Fruit fly (Drosophila melanogaster) whole organism, embryonic: ENCODE measurements around the gene HIPP1.

Source experiments
- Ada2b ChIP-seq: fragments of 200-800 bp; sonication (Bioruptor generic); IDR thresholded peaks from 2 replicates; pipeline ENCODE4 v1.3.6; 2022; ENCODE audit warnings: missing biosample characterization, missing genetic modification characterization
- C15 ChIP-seq: fragments of 200-800 bp; sonication (Bioruptor generic); IDR thresholded peaks from 3 replicates; pipeline ENCODE4 v1.3.6; 2022; ENCODE audit warnings: missing biosample characterization, missing genetic modification characterization
- CG10565 ChIP-seq: fragments of 200-800 bp; sonication (Bioruptor generic); optimal IDR thresholded peaks from 3 replicates; lab custom pipeline; 2016; ENCODE audit warnings: missing biosample characterization, mild to moderate bottlenecking, missing genetic modification characterization
- CG11456 ChIP-seq: fragments of 200-800 bp; sonication (Bioruptor generic); IDR thresholded peaks from 3 replicates; pipeline ENCODE4 v1.3.6; 2022; ENCODE audit warnings: missing biosample characterization, missing genetic modification characterization
- CG11695 ChIP-seq: fragments of 200-800 bp; sonication (Bioruptor generic); IDR thresholded peaks from 3 replicates; pipeline ENCODE4 v1.3.6; 2022; ENCODE audit warnings: missing biosample characterization, missing genetic modification characterization
- CG12769 ChIP-seq: fragments of 200-800 bp; sonication (Bioruptor generic); optimal IDR thresholded peaks from 2 replicates; lab custom pipeline; 2019; ENCODE audit warnings: missing biosample characterization, mild to moderate bottlenecking, missing genetic modification characterization, moderate library complexity
- CG14667 ChIP-seq: fragments of 200-800 bp; sonication (Bioruptor generic); IDR thresholded peaks from 2 replicates; pipeline ENCODE4 v1.3.6; 2022; ENCODE audit warnings: missing biosample characterization, missing genetic modification characterization
- CG17359 ChIP-seq: fragments of 200-800 bp; sonication (Bioruptor generic); optimal IDR thresholded peaks from 3 replicates; lab custom pipeline; 2018; ENCODE audit warnings: missing biosample characterization, mild to moderate bottlenecking, missing genetic modification characterization, moderate library complexity
- CG2889 ChIP-seq: fragments of 200-800 bp; sonication (Bioruptor generic); IDR thresholded peaks from 3 replicates; pipeline ENCODE4 v1.3.6; 2022; ENCODE audit warnings: missing biosample characterization, missing genetic modification characterization
- CG3281 ChIP-seq: fragments of 200-800 bp; sonication (Bioruptor generic); optimal IDR thresholded peaks from 3 replicates; lab custom pipeline; 2017; ENCODE audit warnings: missing biosample characterization, mild to moderate bottlenecking, missing genetic modification characterization
- CG33557 ChIP-seq: fragments of 200-800 bp; sonication (Bioruptor generic); optimal IDR thresholded peaks from 2 replicates; lab custom pipeline; 2019; ENCODE audit warnings: missing biosample characterization, mild to moderate bottlenecking, missing genetic modification characterization, moderate library complexity
- CG3838 ChIP-seq: fragments of 200-800 bp; sonication (Bioruptor generic); optimal IDR thresholded peaks from 3 replicates; lab custom pipeline; 2016; ENCODE audit warnings: missing biosample characterization, missing genetic modification characterization
- CG4282 ChIP-seq: fragments of 200-800 bp; sonication (Bioruptor generic); optimal IDR thresholded peaks from 2 replicates; lab custom pipeline; 2016; ENCODE audit warnings: missing biosample characterization, missing genetic modification characterization
- CG6175 ChIP-seq: fragments of 200-800 bp; sonication (Bioruptor generic); IDR thresholded peaks from 3 replicates; pipeline ENCODE4 v1.3.6; 2022; ENCODE audit warnings: missing biosample characterization, missing genetic modification characterization
- CG7556 ChIP-seq: fragments of 200-800 bp; sonication (Bioruptor generic); optimal IDR thresholded peaks from 2 replicates; lab custom pipeline; 2017; ENCODE audit warnings: missing biosample characterization, mild to moderate bottlenecking, missing genetic modification characterization
- CG7987 ChIP-seq: fragments of 200-800 bp; sonication (Bioruptor generic); optimal IDR thresholded peaks from 2 replicates; lab custom pipeline; 2018; ENCODE audit warnings: missing biosample characterization, mild to moderate bottlenecking, missing genetic modification characterization, moderate library complexity
- CTCF ChIP-seq: fragments of 200-800 bp; sonication (Bioruptor generic); optimal IDR thresholded peaks from 2 replicates; lab custom pipeline; 2017; ENCODE audit warnings: missing biosample characterization, mild to moderate bottlenecking, missing genetic modification characterization, moderate library complexity
- Camta ChIP-seq: fragments of 200-800 bp; sonication (Bioruptor generic); optimal IDR thresholded peaks from 2 replicates; lab custom pipeline; 2016; ENCODE audit warnings: missing biosample characterization, missing genetic modification characterization
- Dll ChIP-seq: fragments of 200-800 bp; sonication (Bioruptor generic); IDR thresholded peaks from 4 replicates; pipeline ENCODE4 v1.3.6; 2022; ENCODE audit warnings: missing biosample characterization, missing genetic modification characterization; ENCODE audit not compliant: partially characterized antibody
- Fer2 ChIP-seq: fragments of 200-800 bp; sonication (Bioruptor generic); optimal IDR thresholded peaks from 2 replicates; lab custom pipeline; 2018; ENCODE audit warnings: missing biosample characterization, mild to moderate bottlenecking, missing genetic modification characterization, moderate library complexity
- Fer3 ChIP-seq: fragments of 200-800 bp; sonication (Bioruptor generic); optimal IDR thresholded peaks from 2 replicates; lab custom pipeline; 2018; ENCODE audit warnings: missing biosample characterization, mild to moderate bottlenecking, missing genetic modification characterization, moderate library complexity
- H2.0 ChIP-seq: fragments of 200-800 bp; sonication (Bioruptor generic); IDR thresholded peaks from 2 replicates; pipeline ENCODE4 v1.3.6; 2022; ENCODE audit warnings: missing biosample characterization, missing genetic modification characterization
- Hr51 ChIP-seq, 2 experiments: fragments of 200-800 bp; sonication (Bioruptor generic); optimal IDR thresholded peaks; 2 replicates in 1 of 2; 3 replicates in 1 of 2; lab custom pipeline; 2016 to 2018; ENCODE audit warnings: missing biosample characterization in 2 of 2, missing genetic modification characterization in 2 of 2, mild to moderate bottlenecking in 1 of 2, moderate library complexity in 1 of 2
- Hsf ChIP-seq: fragments of 200-800 bp; sonication (Bioruptor generic); optimal IDR thresholded peaks from 3 replicates; lab custom pipeline; 2016; ENCODE audit warnings: missing biosample characterization, missing genetic modification characterization
- MESR4 ChIP-seq: fragments of 200-800 bp; sonication (Bioruptor generic); optimal IDR thresholded peaks from 2 replicates; lab custom pipeline; 2018; ENCODE audit warnings: missing biosample characterization, mild to moderate bottlenecking, missing genetic modification characterization, moderate library complexity
- Max ChIP-seq: fragments of 200-800 bp; sonication (Bioruptor generic); optimal IDR thresholded peaks from 2 replicates; lab custom pipeline; 2016; ENCODE audit warnings: missing biosample characterization, mild to moderate bottlenecking, missing genetic modification characterization
- Myb ChIP-seq: fragments of 200-800 bp; sonication (Bioruptor generic); optimal IDR thresholded peaks from 2 replicates; lab custom pipeline; 2016; ENCODE audit warnings: missing biosample characterization, missing genetic modification characterization
- Side ChIP-seq: fragments of 200-800 bp; sonication (Bioruptor generic); optimal IDR thresholded peaks from 2 replicates; lab custom pipeline; 2016; ENCODE audit warnings: missing biosample characterization, missing genetic modification characterization
- Sin3A ChIP-seq: fragments of >200 bp; optimal IDR thresholded peaks from 2 replicates; lab custom pipeline; 2018
- Xbp1 ChIP-seq: fragments of 200-800 bp; sonication (Bioruptor generic); optimal IDR thresholded peaks from 3 replicates; lab custom pipeline; 2016; ENCODE audit warnings: missing biosample characterization, mild to moderate bottlenecking, missing genetic modification characterization
- amos ChIP-seq: fragments of 200-800 bp; sonication (Bioruptor generic); IDR thresholded peaks from 2 replicates; pipeline ENCODE4 v1.3.6; 2022; ENCODE audit warnings: missing biosample characterization, missing genetic modification characterization; ENCODE audit not compliant: partially characterized antibody
- ara ChIP-seq: fragments of 200-800 bp; sonication (Bioruptor generic); IDR thresholded peaks from 2 replicates; pipeline ENCODE4 v1.3.6; 2022; ENCODE audit warnings: missing biosample characterization, missing genetic modification characterization
- bab2 ChIP-seq: fragments of 200-800 bp; sonication (Bioruptor generic); optimal IDR thresholded peaks from 2 replicates; lab custom pipeline; 2016; ENCODE audit warnings: missing biosample characterization, missing genetic modification characterization
- bowl ChIP-seq: fragments of 200-800 bp; sonication (Bioruptor generic); IDR thresholded peaks from 2 replicates; pipeline ENCODE4 v1.3.6; 2022; ENCODE audit warnings: missing biosample characterization, missing genetic modification characterization
- btn ChIP-seq: fragments of 200-800 bp; sonication (Bioruptor generic); optimal IDR thresholded peaks from 2 replicates; lab custom pipeline; 2016; ENCODE audit warnings: missing biosample characterization, missing genetic modification characterization
- chif ChIP-seq, 2 experiments: fragments of 200-800 bp; sonication (Bioruptor generic); optimal IDR thresholded peaks; 3 replicates each; lab custom pipeline; 2016; ENCODE audit warnings: missing biosample characterization in 2 of 2, missing genetic modification characterization in 2 of 2
- dimm ChIP-seq: fragments of 200-800 bp; sonication (Bioruptor generic); IDR thresholded peaks from 2 replicates; pipeline ENCODE4 v1.3.6; 2022; ENCODE audit warnings: missing biosample characterization, missing genetic modification characterization
- dmrt11E ChIP-seq: fragments of 200-800 bp; sonication (Bioruptor generic); optimal IDR thresholded peaks from 3 replicates; lab custom pipeline; 2018; ENCODE audit warnings: missing biosample characterization, mild to moderate bottlenecking, missing genetic modification characterization, moderate library complexity
- dmrt99B ChIP-seq: fragments of 200-800 bp; sonication (Bioruptor generic); optimal IDR thresholded peaks from 2 replicates; lab custom pipeline; 2018; ENCODE audit warnings: missing biosample characterization, mild to moderate bottlenecking, missing genetic modification characterization, moderate library complexity
- fd3F ChIP-seq: fragments of 200-800 bp; sonication (Bioruptor generic); optimal IDR thresholded peaks from 2 replicates; lab custom pipeline; 2018; ENCODE audit warnings: missing biosample characterization, mild to moderate bottlenecking, missing genetic modification characterization, moderate library complexity
- grau ChIP-seq: fragments of 200-800 bp; optimal IDR thresholded peaks from 3 replicates; lab custom pipeline; 2019; ENCODE audit warnings: missing biosample characterization, mild to moderate bottlenecking, missing genetic modification characterization, moderate library complexity
- hth ChIP-seq: fragments of >200 bp; optimal IDR thresholded peaks from 2 replicates; lab custom pipeline; 2017; ENCODE audit warnings: inconsistent platforms
- jigr1 ChIP-seq: fragments of 200-800 bp; sonication (Bioruptor generic); IDR thresholded peaks from 3 replicates; pipeline ENCODE4 v1.3.6; 2022; ENCODE audit warnings: missing biosample characterization, missing genetic modification characterization
- ken ChIP-seq: fragments of 200-800 bp; sonication (Bioruptor generic); IDR thresholded peaks from 3 replicates; pipeline ENCODE4 v1.3.6; 2022; ENCODE audit warnings: missing biosample characterization, missing genetic modification characterization
- lola ChIP-seq, 3 experiments: fragments of >200 bp in 2 of 3; fragments of 200-800 bp in 1 of 3; sonication (Bioruptor generic) in 1 of 3; optimal IDR thresholded peaks; 2 replicates each; lab custom pipeline; 2017 to 2019; ENCODE audit warnings: missing biosample characterization in 3 of 3, missing genetic modification characterization in 3 of 3, mild to moderate bottlenecking in 1 of 3, moderate library complexity in 1 of 3
- sens ChIP-seq: fragments of 200-800 bp; sonication (Bioruptor generic); peaks from one replicate; lab custom pipeline; 2016; ENCODE audit warnings: missing biosample characterization, missing genetic modification characterization
- tap ChIP-seq: fragments of 200-800 bp; optimal IDR thresholded peaks from 3 replicates; lab custom pipeline; 2019; ENCODE audit warnings: missing biosample characterization, mild to moderate bottlenecking, missing genetic modification characterization, moderate library complexity
- vnd ChIP-seq: fragments of 200-800 bp; sonication (Bioruptor generic); IDR thresholded peaks from 3 replicates; pipeline ENCODE4 v1.3.6; 2022; ENCODE audit warnings: missing biosample characterization, missing genetic modification characterization; ENCODE audit not compliant: partially characterized antibody
- z ChIP-seq: fragments of 200-800 bp; sonication (Bioruptor generic); IDR thresholded peaks from 3 replicates; pipeline ENCODE4 v1.3.6; 2022; ENCODE audit warnings: missing biosample characterization, missing genetic modification characterization
- zfh1 ChIP-seq: fragments of 200-800 bp; sonication (Bioruptor generic); IDR thresholded peaks from 3 replicates; pipeline ENCODE4 v1.3.6; 2022; ENCODE audit warnings: missing biosample characterization, missing genetic modification characterization

The HIPP1 gene

DNA sequence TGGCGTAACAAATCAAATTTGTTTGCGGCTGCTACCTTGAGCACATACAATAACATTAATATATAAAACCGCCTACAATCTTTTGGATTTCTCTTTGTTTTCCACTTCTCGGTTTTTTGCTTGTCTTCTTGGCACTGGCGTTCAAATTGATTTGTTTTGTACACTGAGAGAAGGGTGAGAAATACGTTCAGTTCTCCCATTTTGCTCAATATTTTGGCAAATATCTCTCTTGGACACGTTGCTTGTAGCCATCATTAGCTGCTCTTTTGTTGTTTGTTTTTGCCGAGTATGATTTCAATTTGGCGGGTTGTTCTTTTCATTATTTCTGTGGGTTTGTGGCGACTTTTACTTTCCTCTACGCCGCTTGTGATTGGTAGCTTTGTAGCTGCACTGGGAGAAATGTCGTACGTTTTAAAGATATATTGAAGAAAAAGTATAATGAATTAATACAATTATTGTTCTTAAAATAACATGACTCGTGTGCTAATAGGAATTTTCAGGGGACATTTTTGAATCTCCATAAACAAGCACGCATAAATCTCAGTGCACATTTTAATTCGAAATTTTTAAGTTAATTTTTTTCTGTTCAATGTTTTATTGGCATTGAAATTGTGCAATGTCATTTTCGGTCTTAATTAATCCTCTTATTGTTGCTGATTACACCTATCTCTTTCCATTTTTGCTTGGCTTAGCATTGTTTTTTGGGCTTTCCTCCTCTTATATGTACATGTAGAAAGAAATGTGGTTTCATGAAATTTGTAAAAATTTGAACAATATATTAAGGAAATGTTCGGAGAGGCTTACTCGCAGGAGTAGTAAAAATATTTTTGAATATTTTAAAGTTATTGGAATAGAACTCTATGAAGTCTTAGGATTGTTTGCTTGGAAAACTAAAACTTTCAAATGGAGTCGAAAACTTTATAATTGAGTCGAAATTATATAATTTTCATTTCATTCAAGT lies 17.8 kb downstream of the HIPP1 start (continued):
- TF ChIP-seq CG7987 (GFP tag; lab: Kevin White, UChicago) = no peak
- no peak for TF ChIP-seq Camta (GFP tag; lab: Kevin White, UChicago)
- no peak for TF ChIP-seq Hr51 (GFP tag; optimal IDR thresholded peaks at IDR 0.05; lab: Kevin White, UChicago)
- peak; percentile 39; the same call in 1 of the 3 replicates for TF ChIP-seq CG11695
- no peak for TF ChIP-seq MESR4 (GFP tag; lab: Kevin White, UChicago)
- TF ChIP-seq Side (GFP tag; lab: Kevin White, UChicago) = no peak
- no peak for TF ChIP-seq CG17359 (tag; lab: Kevin White, UChicago)
- TF ChIP-seq sens (GFP tag; lab: Kevin White, UChicago) = peak; percentile 82
- TF ChIP-seq lola (GFP tag; optimal IDR thresholded peaks at IDR 0.05; lab: Kevin White, UChicago) = no peak
- no peak for TF ChIP-seq Fer2
- TF ChIP-seq ara (GFP tag; lab: Robert Waterston, UW) = no peak
- no peak for TF ChIP-seq tap (tag; lab: Kevin White, UChicago)
- no peak for TF ChIP-seq CG3838 (GFP tag; lab: Kevin White, UChicago)
- TF ChIP-seq Xbp1 = peak; percentile 48
- no peak for TF ChIP-seq Myb (GFP tag; lab: Kevin White, UChicago)
- TF ChIP-seq dimm (GFP tag; lab: Robert Waterston, UW) = no peak
- peak; percentile 49; the same call in 1 of the 2 replicates for TF ChIP-seq Ada2b
- TF ChIP-seq vnd (GFP tag; lab: Robert Waterston, UW) = no peak
- no peak for TF ChIP-seq CG10565 (GFP tag; lab: Kevin White, UChicago)
- TF ChIP-seq CG14667 (GFP tag; lab: Robert Waterston, UW) = no peak
- TF ChIP-seq zfh1 = no peak
- no peak for TF ChIP-seq CG4282 (GFP tag; lab: Kevin White, UChicago)
- TF ChIP-seq chif (GFP tag; optimal IDR thresholded peaks at IDR 0.05; lab: Kevin White, UChicago) = no peak
- no peak for TF ChIP-seq amos (GFP tag; lab: Robert Waterston, UW)
- peak; percentile 0 for TF ChIP-seq fd3F (GFP tag; lab: Kevin White, UChicago)
- 0 out of 3 replicates have a peak, but pooled peaks have one; percentile 34 for TF ChIP-seq CG2889
- TF ChIP-seq CG33557 (GFP tag; lab: Kevin White, UChicago) = no peak
- TF ChIP-seq CG6175 = no peak
- peak; percentile 16 for TF ChIP-seq CG7556
- TF ChIP-seq grau (tag; lab: Kevin White, UChicago) = peak; percentile 44
- TF ChIP-seq ken = no peak
- no peak for TF ChIP-seq CTCF
- no peak for TF ChIP-seq bowl (GFP tag; lab: Robert Waterston, UW)
- no peak for TF ChIP-seq dmrt99B (tag; lab: Kevin White, UChicago)
- no peak for TF ChIP-seq CG11456 (GFP tag; lab: Robert Waterston, UW)
- no peak for TF ChIP-seq btn
- TF ChIP-seq CG12769 = peak; percentile 27
- no peak for TF ChIP-seq z
- TF ChIP-seq Dll (GFP tag; lab: Robert Waterston, UW) = no peak
- TF ChIP-seq Fer3 (tag; lab: Kevin White, UChicago) = peak; percentile 20
- TF ChIP-seq Hsf (GFP tag; lab: Kevin White, UChicago) = peak; percentile 15
- TF ChIP-seq dmrt11E (tag; lab: Kevin White, UChicago) = no peak
- TF ChIP-seq CG3281 (GFP tag; lab: Kevin White, UChicago) = peak; percentile 53
- no peak for TF ChIP-seq Sin3A (lab: Kevin White, UChicago)
- TF ChIP-seq Max = no peak
- no peak for TF ChIP-seq bab2 (GFP tag; lab: Kevin White, UChicago)
- no peak for TF ChIP-seq hth (lab: Kevin White, UChicago)
- TF ChIP-seq C15 (GFP tag; lab: Robert Waterston, UW) = 0 out of 3 replicates have a peak, but pooled peaks have one; percentile 43
- TF ChIP-seq jigr1 = no peak
- no peak for TF ChIP-seq H2.0 (GFP tag; lab: Robert Waterston, UW)
